Fruit fly (Drosophila melanogaster) whole organism, embryonic: ENCODE data around the gene Lnk.

Experiments used
- Adf1 ChIP-seq: fragments of 200-800 bp; sonication (Bioruptor generic); IDR thresholded peaks from 2 replicates; pipeline ENCODE4 v1.3.6; 2022; ENCODE audit warnings: missing biosample characterization, missing genetic modification characterization
- CG10366 ChIP-seq: fragments of 200-800 bp; sonication (Bioruptor generic); IDR thresholded peaks from 2 replicates; pipeline ENCODE4 v1.3.6; 2022; ENCODE audit warnings: missing biosample characterization, missing genetic modification characterization
- CG11093 ChIP-seq: fragments of 200-800 bp; sonication (Bioruptor generic); IDR thresholded peaks from 3 replicates; pipeline ENCODE4 v1.3.6; 2022; ENCODE audit warnings: missing biosample characterization, missing genetic modification characterization
- CG12219 ChIP-seq: fragments of 200-800 bp; sonication (Bioruptor generic); optimal IDR thresholded peaks from 3 replicates; lab custom pipeline; 2018; ENCODE audit warnings: missing biosample characterization, mild to moderate bottlenecking, missing genetic modification characterization
- CG1233 ChIP-seq: fragments of 200-800 bp; sonication (Bioruptor generic); optimal IDR thresholded peaks from 4 replicates; lab custom pipeline; 2018; ENCODE audit warnings: missing biosample characterization, mild to moderate bottlenecking, missing genetic modification characterization
- CG12942 ChIP-seq: fragments of 200-800 bp; sonication (Bioruptor generic); optimal IDR thresholded peaks from 3 replicates; lab custom pipeline; 2016; ENCODE audit warnings: missing biosample characterization, missing genetic modification characterization
- CG13296 ChIP-seq: fragments of 200-800 bp; sonication (Bioruptor generic); optimal IDR thresholded peaks from 3 replicates; lab custom pipeline; 2018; ENCODE audit warnings: missing biosample characterization, mild to moderate bottlenecking, missing genetic modification characterization
- CG1603 ChIP-seq: fragments of 200-800 bp; sonication (Bioruptor generic); optimal IDR thresholded peaks from 2 replicates; lab custom pipeline; 2019; ENCODE audit warnings: missing biosample characterization, mild to moderate bottlenecking, missing genetic modification characterization, moderate library complexity
- CG17359 ChIP-seq: fragments of 200-800 bp; sonication (Bioruptor generic); optimal IDR thresholded peaks from 3 replicates; lab custom pipeline; 2018; ENCODE audit warnings: missing biosample characterization, mild to moderate bottlenecking, missing genetic modification characterization, moderate library complexity
- CG17361 ChIP-seq: fragments of 200-800 bp; sonication (Bioruptor generic); IDR thresholded peaks from 3 replicates; pipeline ENCODE4 v1.3.6; 2022; ENCODE audit warnings: missing biosample characterization, missing genetic modification characterization
- CG18262 ChIP-seq: fragments of 200-800 bp; optimal IDR thresholded peaks from 3 replicates; lab custom pipeline; 2019; ENCODE audit warnings: missing biosample characterization, mild to moderate bottlenecking, missing genetic modification characterization, moderate library complexity
- CG18619 ChIP-seq: fragments of 200-800 bp; sonication (Bioruptor generic); optimal IDR thresholded peaks from 3 replicates; lab custom pipeline; 2017; ENCODE audit warnings: missing biosample characterization, mild to moderate bottlenecking, missing genetic modification characterization
- CG2116 ChIP-seq: fragments of 200-800 bp; sonication (Bioruptor generic); optimal IDR thresholded peaks from 3 replicates; lab custom pipeline; 2018; ENCODE audit warnings: missing biosample characterization, mild to moderate bottlenecking, missing genetic modification characterization
- CG2202 ChIP-seq: fragments of 200-800 bp; sonication (Bioruptor generic); optimal IDR thresholded peaks from 2 replicates; lab custom pipeline; 2018; ENCODE audit warnings: missing biosample characterization, mild to moderate bottlenecking, missing genetic modification characterization
- CG5180 ChIP-seq: fragments of 200-800 bp; sonication (Bioruptor generic); optimal IDR thresholded peaks from 3 replicates; lab custom pipeline; 2017; ENCODE audit warnings: missing biosample characterization, missing genetic modification characterization, mild to moderate bottlenecking, moderate library complexity, missing genetic modification reagents
- CG6689 ChIP-seq: fragments of 200-800 bp; sonication (Bioruptor generic); IDR thresholded peaks from 2 replicates; pipeline ENCODE4 v1.3.6; 2022; ENCODE audit warnings: missing biosample characterization, missing genetic modification characterization
- CG7556 ChIP-seq: fragments of 200-800 bp; sonication (Bioruptor generic); optimal IDR thresholded peaks from 2 replicates; lab custom pipeline; 2017; ENCODE audit warnings: missing biosample characterization, mild to moderate bottlenecking, missing genetic modification characterization
- CG8281 ChIP-seq: fragments of 200-800 bp; sonication (Bioruptor generic); optimal IDR thresholded peaks from 2 replicates; lab custom pipeline; 2018; ENCODE audit warnings: missing biosample characterization, mild to moderate bottlenecking, missing genetic modification characterization, moderate library complexity
- CG8388 ChIP-seq: fragments of 200-800 bp; sonication (Bioruptor generic); optimal IDR thresholded peaks from 2 replicates; lab custom pipeline; 2019; ENCODE audit warnings: missing biosample characterization, mild to moderate bottlenecking, missing genetic modification characterization, moderate library complexity
- CG9437 ChIP-seq: fragments of 200-800 bp; sonication (Bioruptor generic); optimal IDR thresholded peaks from 2 replicates; lab custom pipeline; 2018; ENCODE audit warnings: missing biosample characterization, mild to moderate bottlenecking, missing genetic modification characterization
- D19B ChIP-seq: fragments of 200-800 bp; sonication (Bioruptor generic); optimal IDR thresholded peaks from 2 replicates; lab custom pipeline; 2017; ENCODE audit warnings: missing biosample characterization, mild to moderate bottlenecking, missing genetic modification characterization
- Doc3 ChIP-seq: fragments of 200-800 bp; sonication (Bioruptor generic); IDR thresholded peaks from 3 replicates; pipeline ENCODE4 v1.3.6; 2022; ENCODE audit warnings: missing biosample characterization, missing genetic modification characterization; ENCODE audit not compliant: partially characterized antibody
- E2f1 ChIP-seq: fragments of 200-800 bp; sonication (Bioruptor generic); IDR thresholded peaks from 2 replicates; pipeline ENCODE4 v1.3.6; 2022; ENCODE audit warnings: missing biosample characterization, missing genetic modification characterization
- HLH3B ChIP-seq: fragments of 200-800 bp; sonication (Bioruptor generic); IDR thresholded peaks from 2 replicates; pipeline ENCODE4 v1.3.6; 2022; ENCODE audit warnings: missing biosample characterization, missing genetic modification characterization
- Lhr ChIP-seq: fragments of 200-800 bp; sonication (Bioruptor generic); optimal IDR thresholded peaks from 3 replicates; lab custom pipeline; 2017; ENCODE audit warnings: mild to moderate bottlenecking, missing biosample characterization, missing genetic modification reagents, missing genetic modification characterization
- Mrtf ChIP-seq: fragments of 200-800 bp; sonication (Bioruptor generic); IDR thresholded peaks from 3 replicates; pipeline ENCODE4 v1.3.6; 2022; ENCODE audit warnings: missing biosample characterization, missing genetic modification characterization
- Nf-YB ChIP-seq: fragments of 200-800 bp; sonication (Bioruptor generic); optimal IDR thresholded peaks from 3 replicates; lab custom pipeline; 2019; ENCODE audit warnings: missing biosample characterization, mild to moderate bottlenecking, missing genetic modification characterization, moderate library complexity
- Sox102F ChIP-seq: fragments of 200-800 bp; sonication (Bioruptor generic); optimal IDR thresholded peaks from 2 replicates; lab custom pipeline; 2018; ENCODE audit warnings: missing biosample characterization, mild to moderate bottlenecking, missing genetic modification characterization, moderate library complexity
- Vsx1 ChIP-seq: fragments of 200-800 bp; sonication (Bioruptor generic); optimal IDR thresholded peaks from 2 replicates; lab custom pipeline; 2017; ENCODE audit warnings: missing biosample characterization, mild to moderate bottlenecking, missing genetic modification characterization, missing genetic modification reagents
- Xbp1 ChIP-seq: fragments of 200-800 bp; sonication (Bioruptor generic); optimal IDR thresholded peaks from 3 replicates; lab custom pipeline; 2016; ENCODE audit warnings: missing biosample characterization, mild to moderate bottlenecking, missing genetic modification characterization
- ap ChIP-seq: fragments of 200-800 bp; sonication (Bioruptor generic); IDR thresholded peaks from 2 replicates; pipeline ENCODE4 v1.3.6; 2022; ENCODE audit warnings: missing biosample characterization, missing genetic modification characterization
- az2 ChIP-seq: fragments of 200-800 bp; sonication (Bioruptor generic); optimal IDR thresholded peaks from 3 replicates; lab custom pipeline; 2016; ENCODE audit warnings: missing biosample characterization, missing genetic modification characterization
- bowl ChIP-seq: fragments of 200-800 bp; sonication (Bioruptor generic); IDR thresholded peaks from 2 replicates; pipeline ENCODE4 v1.3.6; 2022; ENCODE audit warnings: missing biosample characterization, missing genetic modification characterization
- bsh ChIP-seq, 2 experiments: fragments of 200-800 bp; sonication (Bioruptor generic); optimal IDR thresholded peaks; 2 replicates each; lab custom pipeline; 2017 to 2018; ENCODE audit warnings: mild to moderate bottlenecking in 2 of 2, missing biosample characterization in 2 of 2, missing genetic modification characterization in 2 of 2, moderate library complexity in 1 of 2
- dpn ChIP-seq, 2 experiments: fragments of 200-800 bp; sonication (Bioruptor generic); optimal IDR thresholded peaks; 3 replicates each; lab custom pipeline; 2016; ENCODE audit warnings: missing biosample characterization in 2 of 2, missing genetic modification characterization in 2 of 2
- eve ChIP-seq, 2 experiments: fragments of >200 bp; optimal IDR thresholded peaks; 2 replicates each; lab custom pipeline; 2017; ENCODE audit warnings: missing biosample characterization in 2 of 2, missing genetic modification characterization in 2 of 2
- fd3F ChIP-seq: fragments of 200-800 bp; sonication (Bioruptor generic); optimal IDR thresholded peaks from 2 replicates; lab custom pipeline; 2018; ENCODE audit warnings: missing biosample characterization, mild to moderate bottlenecking, missing genetic modification characterization, moderate library complexity
- fd96Cb ChIP-seq: fragments of 200-800 bp; sonication (Bioruptor generic); optimal IDR thresholded peaks from 2 replicates; lab custom pipeline; 2018; ENCODE audit warnings: missing biosample characterization, mild to moderate bottlenecking, missing genetic modification characterization, moderate library complexity
- gem ChIP-seq: fragments of 200-800 bp; sonication (Bioruptor generic); optimal IDR thresholded peaks from 2 replicates; lab custom pipeline; 2019; ENCODE audit warnings: missing biosample characterization, mild to moderate bottlenecking, missing genetic modification characterization, moderate library complexity
- grn ChIP-seq: fragments of 200-800 bp; sonication (Bioruptor generic); optimal IDR thresholded peaks from 3 replicates; lab custom pipeline; 2017; ENCODE audit warnings: missing biosample characterization, missing genetic modification characterization
- ind ChIP-seq: fragments of 200-800 bp; sonication (Bioruptor generic); optimal IDR thresholded peaks from 3 replicates; lab custom pipeline; 2016; ENCODE audit warnings: missing biosample characterization, missing genetic modification characterization
- lmd ChIP-seq: fragments of 200-800 bp; sonication (Bioruptor generic); IDR thresholded peaks from 2 replicates; pipeline ENCODE4 v1.3.6; 2022; ENCODE audit warnings: missing biosample characterization, missing genetic modification characterization
- lola ChIP-seq, 3 experiments: fragments of >200 bp in 2 of 3; fragments of 200-800 bp in 1 of 3; sonication (Bioruptor generic) in 1 of 3; optimal IDR thresholded peaks; 2 replicates each; lab custom pipeline; 2017 to 2019; ENCODE audit warnings: missing biosample characterization in 3 of 3, missing genetic modification characterization in 3 of 3, mild to moderate bottlenecking in 1 of 3, moderate library complexity in 1 of 3
- lov ChIP-seq, 2 experiments: fragments of 200-800 bp in 1 of 2; fragments of >200 bp in 1 of 2; sonication (Bioruptor generic) in 1 of 2; IDR thresholded peaks in 1 of 2; optimal IDR thresholded peaks in 1 of 2; 2 replicates in 1 of 2; 3 replicates in 1 of 2; pipeline versions ENCODE4 v1.3.6 to Lab custom; 2017 to 2022; ENCODE audit warnings: missing biosample characterization in 1 of 2, missing genetic modification characterization in 1 of 2
- run ChIP-seq: fragments of 200-800 bp; sonication (Bioruptor generic); optimal IDR thresholded peaks from 3 replicates; lab custom pipeline; 2018; ENCODE audit warnings: missing biosample characterization, mild to moderate bottlenecking, missing genetic modification characterization
- sisA ChIP-seq: fragments of 200-800 bp; sonication (Bioruptor generic); IDR thresholded peaks from 2 replicates; pipeline ENCODE4 v1.3.6; 2022; ENCODE audit warnings: missing biosample characterization, missing genetic modification characterization
- slbo ChIP-seq: fragments of 200-800 bp; sonication (Bioruptor generic); IDR thresholded peaks from 2 replicates; pipeline ENCODE4 v1.3.6; 2022; ENCODE audit warnings: missing biosample characterization, missing genetic modification characterization
- tgo ChIP-seq: fragments of 200-800 bp; sonication (Bioruptor generic); IDR thresholded peaks from 3 replicates; pipeline ENCODE4 v1.3.6; 2022; ENCODE audit warnings: missing biosample characterization, missing genetic modification characterization
- tin ChIP-seq: fragments of 200-800 bp; sonication (Bioruptor generic); optimal IDR thresholded peaks from 3 replicates; lab custom pipeline; 2016; ENCODE audit warnings: missing biosample characterization, missing genetic modification characterization

Gene Lnk

DNA sequence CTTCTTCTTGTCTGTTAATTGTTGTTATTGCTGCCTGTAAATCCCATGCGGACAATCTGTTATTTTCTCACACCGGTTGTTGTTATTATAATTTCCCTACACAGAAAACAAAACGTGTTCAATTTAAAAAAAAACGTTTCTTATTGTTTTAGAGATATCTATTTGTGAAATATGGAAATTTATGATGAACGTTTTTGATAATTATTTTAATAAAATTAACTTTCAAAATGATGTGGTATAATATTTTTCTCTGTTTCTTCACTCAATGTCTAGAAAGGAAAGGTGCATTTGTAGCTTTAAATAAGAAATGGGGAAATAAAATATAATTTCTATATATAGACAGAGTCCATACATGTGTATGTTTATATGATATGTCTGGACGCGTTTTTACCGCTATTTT, 4.0 kb upstream of the Lnk start (continued):
- TF ChIP-seq ind (GFP tag; lab: Kevin White, UChicago) = peak; percentile 50
- peak; percentile 91 for TF ChIP-seq gem (tag; lab: Kevin White, UChicago)
- TF ChIP-seq CG8281 = peak; percentile 1
- TF ChIP-seq CG17361 = peak; percentile 90
- TF ChIP-seq Sox102F (GFP tag; lab: Kevin White, UChicago) = peak; percentile 88
- TF ChIP-seq CG8388 (GFP tag; lab: Kevin White, UChicago) = peak; percentile 91
- no peak for TF ChIP-seq Doc3 (GFP tag; lab: Robert Waterston, UW)
- peak; percentile 32 for TF ChIP-seq CG18619
- peak; percentile 29 for TF ChIP-seq Vsx1 (GFP tag; lab: Kevin White, UChicago)
- peak; percentile 76 for TF ChIP-seq CG6689 (GFP tag; lab: Robert Waterston, UW)
- TF ChIP-seq run = peak; percentile 69
- TF ChIP-seq lmd (GFP tag; lab: Robert Waterston, UW) = peak; percentile 24; the same call in 1 of the 2 replicates
- TF ChIP-seq eve (GFP tag; optimal IDR thresholded peaks at IDR 0.05; lab: Kevin White, UChicago) = peak in 1 of 2 experiments; percentile 65
- peak; percentile 24 for TF ChIP-seq CG1233 (GFP tag; lab: Kevin White, UChicago)
- TF ChIP-seq bsh (GFP tag; optimal IDR thresholded peaks at IDR 0.05; lab: Kevin White, UChicago) = peak in 1 of 2 experiments; percentile 91
- peak; percentile 8 for TF ChIP-seq Lhr (GFP tag; lab: Kevin White, UChicago)
- TF ChIP-seq HLH3B (GFP tag; lab: Robert Waterston, UW) = peak; percentile 67
- peak; percentile 42; the same call in 1 of the 3 replicates for TF ChIP-seq CG11093
- TF ChIP-seq CG2116 (GFP tag; lab: Kevin White, UChicago) = peak; percentile 33
- peak; percentile 59 for TF ChIP-seq Xbp1 (GFP tag; lab: Kevin White, UChicago)
- TF ChIP-seq CG13296 (GFP tag; lab: Kevin White, UChicago) = peak; percentile 6
- peak; percentile 92 for TF ChIP-seq CG18262 (tag; lab: Kevin White, UChicago)
- TF ChIP-seq fd3F (GFP tag; lab: Kevin White, UChicago) = peak; percentile 30
- TF ChIP-seq tin (GFP tag; lab: Kevin White, UChicago) = peak; percentile 33
- TF ChIP-seq CG1603 (tag; lab: Kevin White, UChicago) = no peak
- TF ChIP-seq Nf-YB (GFP tag; lab: Kevin White, UChicago) = peak; percentile 55
- peak; percentile 46; the same call in 2 of the 3 replicates for TF ChIP-seq tgo (GFP tag; lab: Robert Waterston, UW)
- TF ChIP-seq slbo (GFP tag; lab: Robert Waterston, UW) = peak; percentile 22; the same call in 1 of the 2 replicates
- no peak for TF ChIP-seq D19B (GFP tag; lab: Kevin White, UChicago)
- peak; percentile 83 for TF ChIP-seq fd96Cb (tag; lab: Kevin White, UChicago)
- peak; percentile 38; the same call in 1 of the 2 replicates for TF ChIP-seq E2f1 (GFP tag; lab: Robert Waterston, UW)
- peak; percentile 66 for TF ChIP-seq CG2202 (tag; lab: Kevin White, UChicago)
- TF ChIP-seq Adf1 (GFP tag; lab: Robert Waterston, UW) = no peak
- TF ChIP-seq Mrtf (GFP tag; lab: Robert Waterston, UW) = no peak
- TF ChIP-seq az2 (GFP tag; lab: Kevin White, UChicago) = peak; percentile 64
- peak; percentile 22 for TF ChIP-seq CG12942 (GFP tag; lab: Kevin White, UChicago)
- peak; percentile 67 for TF ChIP-seq CG9437
- TF ChIP-seq lola (GFP tag; optimal IDR thresholded peaks at IDR 0.05; lab: Kevin White, UChicago) = peak in 1 of 3 experiments; percentile 82
- TF ChIP-seq lov (optimal IDR thresholded peaks at IDR 0.05; lab: Kevin White, UChicago) = no peak
- 0 out of 3 replicates have a peak, but pooled peaks have one; percentile 12 for TF ChIP-seq lov (GFP tag; IDR thresholded peaks at IDR 0.05; lab: Robert Waterston, UW)
- peak; percentile 16 for TF ChIP-seq CG12219 (GFP tag; lab: Kevin White, UChicago)
- TF ChIP-seq dpn (GFP tag; optimal IDR thresholded peaks at IDR 0.05; lab: Kevin White, UChicago) = peak in 1 of 2 experiments; percentile 48
- no peak for TF ChIP-seq bowl (GFP tag; lab: Robert Waterston, UW)
- no peak for TF ChIP-seq CG5180 (GFP tag; lab: Kevin White, UChicago)
- peak; percentile 72 for TF ChIP-seq sisA (GFP tag; lab: Robert Waterston, UW)
- peak; percentile 85 for TF ChIP-seq CG17359
- peak; percentile 54; the same call in 1 of the 2 replicates for TF ChIP-seq ap
- TF ChIP-seq CG7556 (GFP tag; lab: Kevin White, UChicago) = peak; percentile 65
- peak; percentile 11; the same call in 1 of the 2 replicates for TF ChIP-seq CG10366 (GFP tag; lab: Robert Waterston, UW)
- no peak for TF ChIP-seq grn (GFP tag; lab: Kevin White, UChicago)
